Fruit fly (Drosophila melanogaster): Measurements from ENCODE around the gene CG7326.

Gene CG7326

DNA sequence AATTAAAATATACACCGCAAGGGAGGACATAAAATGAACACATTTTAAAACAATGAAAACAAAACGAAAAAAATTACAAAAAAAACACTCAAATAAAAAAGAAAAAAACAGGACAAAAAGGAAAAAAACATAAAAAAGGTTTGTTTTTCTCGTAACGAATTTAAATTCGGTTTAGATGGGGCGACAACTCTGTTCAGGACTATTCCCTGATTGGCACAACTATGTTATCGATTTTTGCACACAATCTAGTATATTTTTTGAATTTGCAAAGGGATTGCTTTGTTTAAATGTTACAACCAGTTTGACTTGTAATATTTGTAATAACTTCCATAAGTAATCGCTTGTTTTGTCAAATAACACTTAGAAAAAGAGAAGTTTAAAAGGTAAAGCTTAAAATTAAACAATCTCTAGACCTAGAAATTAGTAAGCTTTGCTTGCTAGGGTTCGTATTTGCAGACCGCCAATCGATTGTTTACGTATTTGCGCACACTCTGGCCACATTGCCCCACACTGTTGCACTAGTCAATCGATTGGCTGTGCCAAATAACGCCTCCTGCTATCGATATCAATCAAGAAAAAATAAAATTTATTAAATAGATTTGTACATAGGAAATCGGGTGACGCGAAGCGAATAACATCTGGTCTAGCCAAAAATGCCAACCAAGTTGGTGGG lies 20.6 kb upstream of the CG7326 start, which contains the start of gene CG7332 (continued):
- no peak for TF ChIP-seq HmgZ (tag; optimal IDR thresholded peaks at IDR 0.05)
- TF ChIP-seq CG30020 (tag; optimal IDR thresholded peaks at IDR 0.05), result peak; percentile 21
- TF ChIP-seq sc (optimal IDR thresholded peaks at IDR 0.05), result no peak
- TF ChIP-seq sc (GFP tag; optimal IDR thresholded peaks at IDR 0.05), result no peak
- TF ChIP-seq vfl (GFP tag; optimal IDR thresholded peaks at IDR 0.05), result no peak
- peak; percentile 68 for TF ChIP-seq gfzf (GFP tag; optimal IDR thresholded peaks at IDR 0.05)
- peak; percentile 37 for TF ChIP-seq YL-1 (GFP tag; optimal IDR thresholded peaks at IDR 0.05)
- no peak for TF ChIP-seq hbn (GFP tag; IDR thresholded peaks at IDR 0.05; ENCODE audit: partially characterized antibody)
- TF ChIP-seq rib (GFP tag; IDR thresholded peaks at IDR 0.05), result no peak
- TF ChIP-seq toy (GFP tag; IDR thresholded peaks at IDR 0.05), result no peak
- no peak for TF ChIP-seq ato (GFP tag; IDR thresholded peaks at IDR 0.05; ENCODE audit: partially characterized antibody)
- TF ChIP-seq Rfx (GFP tag; IDR thresholded peaks at IDR 0.05), result 0 out of 2 replicates have a peak, but pooled peaks have one; percentile 9
- peak; percentile 66 for TF ChIP-seq knrl (GFP tag; IDR thresholded peaks at IDR 0.05; ENCODE audit: partially characterized antibody)
- TF ChIP-seq CG32772 (GFP tag; IDR thresholded peaks at IDR 0.05), result no peak
- TF ChIP-seq CG4424 (GFP tag; optimal IDR thresholded peaks at IDR 0.05), result peak; percentile 19
- TF ChIP-seq CG8281 (tag; optimal IDR thresholded peaks at IDR 0.05), result no peak
- TF ChIP-seq ttk (GFP tag; IDR thresholded peaks at IDR 0.05), result no peak
- peak; percentile 79; the same call in 2 of the 3 replicates for TF ChIP-seq CG11560 (tag; IDR thresholded peaks at IDR 0.05)
- TF ChIP-seq zen (tag; optimal IDR thresholded peaks at IDR 0.05), result no peak
- TF ChIP-seq H2.0 (GFP tag; IDR thresholded peaks at IDR 0.05), result no peak
- TF ChIP-seq Abd-B (GFP tag; optimal IDR thresholded peaks at IDR 0.05), result no peak
- TF ChIP-seq tx (GFP tag; optimal IDR thresholded peaks at IDR 0.05), result no peak
- no peak for TF ChIP-seq H15 (GFP tag; IDR thresholded peaks at IDR 0.05)
- TF ChIP-seq amos (GFP tag; IDR thresholded peaks at IDR 0.05; ENCODE audit: partially characterized antibody), result peak; percentile 67
- TF ChIP-seq CG14860 (GFP tag; IDR thresholded peaks at IDR 0.05; ENCODE audit: partially characterized antibody), result peak; percentile 39; the same call in 1 of the 3 replicates
- no peak for TF ChIP-seq Nf-YA (GFP tag; IDR thresholded peaks at IDR 0.05)
- peak; percentile 24; the same call in 1 of the 2 replicates for TF ChIP-seq CG6689 (GFP tag; IDR thresholded peaks at IDR 0.05)
- TF ChIP-seq CG6854 (GFP tag; optimal IDR thresholded peaks at IDR 0.05), result no peak
- TF ChIP-seq inv (GFP tag; IDR thresholded peaks at IDR 0.05; ENCODE audit: partially characterized antibody), result peak; percentile 59
- no peak for TF ChIP-seq chm (GFP tag; IDR thresholded peaks at IDR 0.05)
- TF ChIP-seq CG8924 (tag; optimal IDR thresholded peaks at IDR 0.05), result peak; percentile 28
- TF ChIP-seq dmrt11E (tag; optimal IDR thresholded peaks at IDR 0.05), result no peak
- no peak for TF ChIP-seq jumu (GFP tag; optimal IDR thresholded peaks at IDR 0.05)
- TF ChIP-seq Xbp1 (GFP tag; optimal IDR thresholded peaks at IDR 0.05), result no peak
- TF ChIP-seq sna (GFP tag; IDR thresholded peaks at IDR 0.05; ENCODE audit: partially characterized antibody), result peak; percentile 43; the same call in 1 of the 2 replicates
- TF ChIP-seq CG9797 (GFP tag; optimal IDR thresholded peaks at IDR 0.05), result peak; percentile 69
- no peak for TF ChIP-seq Antp (GFP tag; optimal IDR thresholded peaks at IDR 0.05)
- TF ChIP-seq CG18599 (GFP tag; optimal IDR thresholded peaks at IDR 0.05), result no peak
- TF ChIP-seq CG7556 (GFP tag; optimal IDR thresholded peaks at IDR 0.05), result no peak
- TF ChIP-seq mld (GFP tag; IDR thresholded peaks at IDR 0.05; ENCODE audit: partially characterized antibody), result peak; percentile 59; the same call in 1 of the 3 replicates
- TF ChIP-seq ham (GFP tag; IDR thresholded peaks at IDR 0.05), result no peak
- TF ChIP-seq Dref (GFP tag; IDR thresholded peaks at IDR 0.05), result peak; percentile 85
- no peak for TF ChIP-seq CG8290 (GFP tag; optimal IDR thresholded peaks at IDR 0.05)
- no peak for TF ChIP-seq CG8290 (tag; optimal IDR thresholded peaks at IDR 0.05)
- TF ChIP-seq sug (tag; optimal IDR thresholded peaks at IDR 0.05), result no peak
- TF ChIP-seq Scr (GFP tag; IDR thresholded peaks at IDR 0.05; ENCODE audit: partially characterized antibody), result peak; percentile 66
- no peak for TF ChIP-seq CG11093 (GFP tag; IDR thresholded peaks at IDR 0.05)
- TF ChIP-seq gsb-n (tag; optimal IDR thresholded peaks at IDR 0.05), result no peak
- no peak for TF ChIP-seq CG8089 (GFP tag; optimal IDR thresholded peaks at IDR 0.05)
- TF ChIP-seq tin (GFP tag; optimal IDR thresholded peaks at IDR 0.05), result no peak
